Worm (Caenorhabditis elegans) whole organism, L1 larva: ENCODE measurements around the gene pelo-1.

Experiments
- C34B4.2 ChIP-seq: sonication (generic microtip); optimal IDR thresholded peaks from 2 replicates; lab custom pipeline; 2017; ENCODE audit warnings: mild to moderate bottlenecking, missing genetic modification characterization, missing compliant biosample characterization
- F16B12.6 ChIP-seq: fragments of 150-350 bp; optimal IDR thresholded peaks from 2 replicates; lab custom pipeline; 2014; ENCODE audit warnings: missing biosample characterization, missing genetic modification characterization
- aly-2 ChIP-seq: fragments of 150-350 bp; optimal IDR thresholded peaks from 2 replicates; lab custom pipeline; 2014; ENCODE audit warnings: missing biosample characterization, missing genetic modification characterization
- blmp-1 ChIP-seq: fragments of 150-350 bp; optimal IDR thresholded peaks from 2 replicates; lab custom pipeline; 2014; ENCODE audit warnings: missing biosample characterization, missing genetic modification characterization
- dsc-1 ChIP-seq: sonication (generic microtip); optimal IDR thresholded peaks from 2 replicates; lab custom pipeline; 2016; ENCODE audit warnings: mild to moderate bottlenecking, missing genetic modification characterization, missing compliant biosample characterization
- elt-3 ChIP-seq, 6 experiments: fragments of 150-350 bp in 1 of 6; sonication (generic microtip); optimal IDR thresholded peaks; 2 replicates each; lab custom pipeline; 2017 to 2018; ENCODE audit warnings: missing biosample characterization in 6 of 6, missing genetic modification characterization in 6 of 6, inconsistent platforms in 1 of 6
- ets-5 ChIP-seq: fragments of 200-800 bp; sonication (Bioruptor generic); IDR thresholded peaks from 2 replicates; pipeline ENCODE4 v1.3.6; 2022; ENCODE audit warnings: missing genetic modification characterization, missing compliant biosample characterization
- fkh-8 ChIP-seq: sonication (generic microtip); optimal IDR thresholded peaks from 2 replicates; lab custom pipeline; 2016; ENCODE audit warnings: mild to moderate bottlenecking, missing genetic modification characterization, missing compliant biosample characterization
- grh-1 ChIP-seq: fragments of 200-800 bp; sonication (Bioruptor generic); IDR thresholded peaks from 2 replicates; pipeline ENCODE4 v1.3.6; 2022; ENCODE audit warnings: missing genetic modification reagents, missing genetic modification characterization, missing compliant biosample characterization
- hlh-4 ChIP-seq: sonication (generic microtip); optimal IDR thresholded peaks from 2 replicates; lab custom pipeline; 2016; ENCODE audit warnings: mild to moderate bottlenecking, missing genetic modification characterization, missing compliant biosample characterization
- hpl-2 ChIP-seq: fragments of 150-350 bp; optimal IDR thresholded peaks from 2 replicates; lab custom pipeline; 2014; ENCODE audit warnings: missing biosample characterization, missing genetic modification reagents, missing genetic modification characterization
- isw-1 ChIP-seq: fragments of 200-800 bp; sonication (Bioruptor generic); IDR thresholded peaks from 2 replicates; pipeline ENCODE4 v1.3.6; 2022; ENCODE audit warnings: missing genetic modification characterization, missing compliant biosample characterization
- jun-1 ChIP-seq: fragments of 150-350 bp; optimal IDR thresholded peaks from 2 replicates; lab custom pipeline; 2014; ENCODE audit warnings: missing biosample characterization, missing genetic modification reagents, missing genetic modification characterization
- lin-39 ChIP-seq: fragments of 150-350 bp; optimal IDR thresholded peaks from 2 replicates; lab custom pipeline; 2014; ENCODE audit warnings: missing biosample characterization, missing genetic modification reagents, missing genetic modification characterization
- lir-3 ChIP-seq: sonication (generic microtip); optimal IDR thresholded peaks from 2 replicates; lab custom pipeline; 2016; ENCODE audit warnings: mild to moderate bottlenecking, missing genetic modification characterization, moderate library complexity, missing compliant biosample characterization; ENCODE audit not compliant: poor library complexity
- lsy-2 ChIP-seq, 2 experiments: fragments of 150-350 bp; optimal IDR thresholded peaks; 2 replicates each; lab custom pipeline; 2014; ENCODE audit warnings: missing biosample characterization in 2 of 2, missing genetic modification characterization in 2 of 2
- mab-9 ChIP-seq: fragments of 200-800 bp; sonication (Bioruptor generic); IDR thresholded peaks from 2 replicates; pipeline ENCODE4 v1.3.6; 2022; ENCODE audit warnings: missing genetic modification reagents, missing genetic modification characterization, missing compliant biosample characterization
- mep-1 ChIP-seq: fragments of 150-350 bp; optimal IDR thresholded peaks from 2 replicates; lab custom pipeline; 2014; ENCODE audit warnings: missing biosample characterization, missing genetic modification characterization
- nhr-11 ChIP-seq: fragments of 150-350 bp; optimal IDR thresholded peaks from 2 replicates; lab custom pipeline; 2014; ENCODE audit warnings: missing biosample characterization, missing genetic modification characterization
- nhr-47 ChIP-seq: sonication (generic microtip); optimal IDR thresholded peaks from 2 replicates; lab custom pipeline; 2016; ENCODE audit warnings: mild to moderate bottlenecking, missing genetic modification characterization, moderate library complexity, missing compliant biosample characterization
- nhr-71 ChIP-seq: sonication (generic microtip); optimal IDR thresholded peaks from 2 replicates; lab custom pipeline; 2016; ENCODE audit warnings: mild to moderate bottlenecking, missing genetic modification characterization, moderate library complexity, missing compliant biosample characterization
- nhr-76 ChIP-seq: sonication (generic microtip); optimal IDR thresholded peaks from 2 replicates; lab custom pipeline; 2017; ENCODE audit warnings: missing biosample characterization, missing genetic modification characterization
- nhr-77 ChIP-seq: fragments of 150-350 bp; optimal IDR thresholded peaks from 2 replicates; lab custom pipeline; 2014; ENCODE audit warnings: missing biosample characterization, missing genetic modification characterization
- pax-3 ChIP-seq: fragments of 200-800 bp; sonication (Bioruptor generic); optimal IDR thresholded peaks from 2 replicates; lab custom pipeline; 2018; ENCODE audit warnings: mild to moderate bottlenecking, missing genetic modification characterization, moderate library complexity, missing compliant biosample characterization
- skn-1 ChIP-seq: fragments of 150-350 bp; optimal IDR thresholded peaks from 2 replicates; lab custom pipeline; 2014; ENCODE audit warnings: missing biosample characterization, missing genetic modification characterization
- snpc-4 ChIP-seq: fragments of 150-350 bp; optimal IDR thresholded peaks from 2 replicates; lab custom pipeline; 2014; ENCODE audit warnings: missing biosample characterization, missing genetic modification characterization
- sox-4 ChIP-seq: sonication (generic microtip); optimal IDR thresholded peaks from 2 replicates; lab custom pipeline; 2016; ENCODE audit warnings: missing genetic modification characterization, missing compliant biosample characterization
- sptf-1 ChIP-seq: fragments of 150-350 bp; optimal IDR thresholded peaks from 2 replicates; lab custom pipeline; 2014; ENCODE audit warnings: missing biosample characterization, missing genetic modification characterization
- tbx-2 ChIP-seq: sonication (generic microtip); optimal IDR thresholded peaks from 2 replicates; lab custom pipeline; 2016; ENCODE audit warnings: missing genetic modification characterization, missing compliant biosample characterization
- tlp-1 ChIP-seq: fragments of 150-350 bp; optimal IDR thresholded peaks from 2 replicates; lab custom pipeline; 2014; ENCODE audit warnings: missing biosample characterization, missing genetic modification characterization
- unc-130 ChIP-seq: fragments of 150-350 bp; optimal IDR thresholded peaks from 2 replicates; lab custom pipeline; 2017; ENCODE audit warnings: missing biosample characterization, missing genetic modification characterization, inconsistent platforms
- zip-4 ChIP-seq: fragments of 200-800 bp; sonication (Bioruptor generic); optimal IDR thresholded peaks from 2 replicates; lab custom pipeline; 2018; ENCODE audit warnings: mild to moderate bottlenecking, missing genetic modification characterization, moderate library complexity, missing compliant biosample characterization
- ztf-11 ChIP-seq, 2 experiments: sonication (generic microtip); optimal IDR thresholded peaks; 2 replicates each; lab custom pipeline; 2016 to 2017; ENCODE audit warnings: missing genetic modification characterization in 2 of 2, missing biosample characterization in 1 of 2, missing compliant biosample characterization in 1 of 2
- ztf-4 ChIP-seq: fragments of 150-350 bp; optimal IDR thresholded peaks from 2 replicates; lab custom pipeline; 2014; ENCODE audit warnings: missing biosample characterization, missing genetic modification characterization

pelo-1 gene

DNA sequence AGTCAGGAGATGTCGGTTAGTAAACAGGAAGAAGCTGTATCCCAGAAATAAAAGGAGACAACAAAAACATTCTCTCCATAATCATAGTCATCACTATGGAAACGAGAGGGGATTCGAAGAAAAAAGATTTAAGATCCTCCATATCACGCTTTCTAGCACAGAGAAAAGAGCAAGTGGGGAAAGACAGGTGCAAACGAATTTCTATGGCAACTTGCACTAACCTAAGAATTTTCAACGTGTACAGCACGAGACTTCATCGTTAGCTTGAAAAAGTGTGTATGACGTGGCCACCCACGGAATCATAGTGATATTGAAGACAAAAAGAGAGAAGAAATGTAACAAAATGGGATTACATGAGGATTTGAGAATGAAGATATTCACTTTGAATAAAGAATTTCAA, 16.8 kb upstream of the pelo-1 start:
- peak; percentile 60 for TF ChIP-seq nhr-47 (tag; lab: Kevin White, UChicago)
- no peak for TF ChIP-seq mep-1
- TF ChIP-seq dsc-1 (tag; lab: Kevin White, UChicago): peak; percentile 79
- peak; percentile 70 for TF ChIP-seq pax-3 (tag; lab: Kevin White, UChicago)
- no peak for TF ChIP-seq isw-1 (GFP tag; lab: Robert Waterston, UW)
- TF ChIP-seq nhr-71 (tag; lab: Kevin White, UChicago): peak; percentile 61
- peak; percentile 24 for TF ChIP-seq ztf-4 (tag; lab: Kevin White, UChicago)
- peak; percentile 2 for TF ChIP-seq hlh-4 (tag; lab: Kevin White, UChicago)
- TF ChIP-seq sox-4 (tag; lab: Kevin White, UChicago): peak; percentile 20
- TF ChIP-seq fkh-8 (tag; lab: Kevin White, UChicago): peak; percentile 90
- TF ChIP-seq sptf-1 (tag; lab: Kevin White, UChicago): no peak
- TF ChIP-seq, all 84 proteins: peak for 8

DNA sequence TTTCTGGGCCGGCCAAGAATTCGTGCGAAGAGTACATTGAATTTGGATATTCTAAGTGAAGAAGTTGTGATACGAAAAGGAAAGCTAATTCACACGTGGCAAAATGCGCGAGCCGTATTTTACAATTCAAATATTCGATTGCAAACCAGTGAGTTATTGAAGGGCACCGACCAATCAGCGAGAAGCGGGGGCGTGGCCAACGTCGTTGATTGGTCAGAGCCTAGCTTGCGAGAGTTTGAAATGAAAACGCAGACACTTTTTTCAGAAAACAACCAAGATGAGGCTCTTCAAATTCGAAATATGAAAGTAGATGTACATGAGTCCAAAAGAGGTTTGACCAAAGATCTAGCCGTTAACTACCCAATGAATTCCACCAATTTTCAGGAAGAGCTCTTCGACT, 6.6 kb upstream of the pelo-1 start:
- no peak for TF ChIP-seq mab-9
- no peak for TF ChIP-seq hpl-2 (GFP tag; lab: Kevin White, UChicago)
- TF ChIP-seq ets-5 (GFP tag; lab: Robert Waterston, UW): no peak
- TF ChIP-seq sox-4 (tag; lab: Kevin White, UChicago): no peak
- no peak for TF ChIP-seq F16B12.6 (tag; lab: Kevin White, UChicago)
- no peak for TF ChIP-seq tlp-1 (tag; lab: Kevin White, UChicago)

DNA sequence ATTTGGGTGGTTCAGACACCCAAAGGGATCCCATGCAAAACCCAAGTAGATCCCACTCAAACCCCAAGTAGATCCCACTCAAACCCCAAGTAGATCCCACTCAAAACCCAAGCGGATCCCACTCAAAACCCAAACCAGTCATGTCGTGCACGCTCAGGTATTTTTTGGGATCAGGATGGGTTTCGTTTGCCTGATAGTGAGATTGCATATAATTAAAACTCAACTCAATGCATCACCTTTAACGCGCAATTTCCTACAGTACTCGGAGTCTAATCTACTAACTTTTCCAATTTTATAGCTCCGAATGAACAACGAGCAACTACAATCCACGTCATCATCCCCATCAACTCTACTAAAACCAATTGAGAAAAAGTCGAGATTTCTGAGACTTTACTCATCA, 5.2 kb upstream of the pelo-1 start, which contains the start of gene phlp-2:
phlp-2 (plus strand) TSS at position 301 of the 400 bp plus-strand sequence.
- TF ChIP-seq ztf-11 (tag; optimal IDR thresholded peaks at IDR 0.05; lab: Kevin White, UChicago): no peak
- no peak for TF ChIP-seq unc-130 (tag; lab: Kevin White, UChicago)
- TF ChIP-seq pax-3 (tag; lab: Kevin White, UChicago): no peak
- TF ChIP-seq nhr-76: no peak
- no peak for TF ChIP-seq hpl-2 (GFP tag; lab: Kevin White, UChicago)
- no peak for TF ChIP-seq lsy-2 (tag; optimal IDR thresholded peaks at IDR 0.05; lab: Kevin White, UChicago)
- no peak for TF ChIP-seq nhr-11 (tag; lab: Kevin White, UChicago)
- TF ChIP-seq nhr-47 (tag; lab: Kevin White, UChicago): no peak
- TF ChIP-seq mep-1: no peak
- TF ChIP-seq lin-39 (tag; lab: Kevin White, UChicago): no peak

DNA sequence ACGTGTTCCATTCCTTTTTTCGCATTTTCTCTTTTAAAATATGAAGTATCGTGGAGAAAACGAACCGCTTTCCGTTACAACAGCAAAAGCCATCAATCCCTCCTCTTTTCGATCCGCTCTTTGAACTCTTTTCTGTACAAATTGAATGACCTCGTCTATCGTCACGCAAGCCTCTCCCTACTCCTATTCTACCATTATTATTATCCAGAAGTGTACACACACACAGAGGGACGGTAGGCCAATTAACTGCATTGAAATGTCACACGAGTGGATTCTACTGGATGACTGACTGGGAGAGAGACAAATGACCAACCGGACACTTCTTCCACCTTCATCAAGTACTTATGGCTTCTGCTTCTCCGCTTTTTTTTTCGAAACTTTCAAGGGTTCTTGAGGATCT, 4.2 kb upstream of the pelo-1 start:
- TF ChIP-seq jun-1: no peak
- peak; percentile 29 for TF ChIP-seq blmp-1 (tag; lab: Kevin White, UChicago)

DNA sequence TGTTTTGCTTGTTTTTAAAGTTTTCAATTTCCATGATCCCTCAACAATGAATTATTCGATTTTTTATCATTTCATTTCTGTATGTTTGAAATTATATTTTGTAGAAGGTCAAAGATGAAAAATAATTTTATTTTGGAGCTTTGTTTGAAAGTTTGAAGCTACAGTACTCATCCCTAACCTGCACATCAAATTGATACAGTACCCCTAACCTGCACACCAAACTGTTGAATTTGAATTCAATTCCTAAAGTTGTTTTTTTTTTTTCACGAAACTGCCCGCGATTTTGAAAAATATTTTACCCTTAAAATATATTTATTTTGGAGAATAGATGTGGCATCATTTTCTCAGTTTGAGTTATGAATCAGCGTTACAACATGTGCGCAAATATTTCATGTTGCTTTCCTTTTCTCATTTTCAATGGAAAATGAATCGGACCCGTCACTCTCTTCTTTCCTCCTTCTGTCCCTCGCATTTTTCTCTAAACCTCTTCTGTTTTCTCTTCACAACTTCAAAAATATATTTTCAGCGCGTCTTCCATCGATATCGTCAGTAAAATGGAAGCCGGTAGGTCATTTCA, 1.8 kb upstream of the pelo-1 start, which contains the start of gene R74.8:
R74.8 (plus strand) TSS at position 527 of the 577 bp plus-strand sequence.
- TF ChIP-seq elt-3 (tag; optimal IDR thresholded peaks at IDR 0.05; lab: Kevin White, UChicago) (no peak), grh-1 (no peak), lin-39 (tag; lab: Kevin White, UChicago) (no peak), hpl-2 (GFP tag; lab: Kevin White, UChicago) (no peak), nhr-77 (tag; lab: Kevin White, UChicago) (no peak), F16B12.6 (tag; lab: Kevin White, UChicago) (no peak), blmp-1 (tag; lab: Kevin White, UChicago) (peak; percentile 28), skn-1 (tag; lab: Kevin White, UChicago) (no peak), tbx-2 (tag; lab: Kevin White, UChicago) (no peak), C34B4.2 (tag; lab: Kevin White, UChicago) (no peak), mep-1 (no peak), lir-3 (no peak), aly-2 (no peak), lsy-2 (tag; optimal IDR thresholded peaks at IDR 0.05; lab: Kevin White, UChicago) (peak in 1 of 2 experiments; percentile 63), snpc-4 (tag; lab: Kevin White, UChicago) (no peak), zip-4 (GFP tag; lab: Kevin White, UChicago) (no peak)
